Fruit fly (Drosophila melanogaster): Measurements from ENCODE around the gene CG32344.

DNA sequence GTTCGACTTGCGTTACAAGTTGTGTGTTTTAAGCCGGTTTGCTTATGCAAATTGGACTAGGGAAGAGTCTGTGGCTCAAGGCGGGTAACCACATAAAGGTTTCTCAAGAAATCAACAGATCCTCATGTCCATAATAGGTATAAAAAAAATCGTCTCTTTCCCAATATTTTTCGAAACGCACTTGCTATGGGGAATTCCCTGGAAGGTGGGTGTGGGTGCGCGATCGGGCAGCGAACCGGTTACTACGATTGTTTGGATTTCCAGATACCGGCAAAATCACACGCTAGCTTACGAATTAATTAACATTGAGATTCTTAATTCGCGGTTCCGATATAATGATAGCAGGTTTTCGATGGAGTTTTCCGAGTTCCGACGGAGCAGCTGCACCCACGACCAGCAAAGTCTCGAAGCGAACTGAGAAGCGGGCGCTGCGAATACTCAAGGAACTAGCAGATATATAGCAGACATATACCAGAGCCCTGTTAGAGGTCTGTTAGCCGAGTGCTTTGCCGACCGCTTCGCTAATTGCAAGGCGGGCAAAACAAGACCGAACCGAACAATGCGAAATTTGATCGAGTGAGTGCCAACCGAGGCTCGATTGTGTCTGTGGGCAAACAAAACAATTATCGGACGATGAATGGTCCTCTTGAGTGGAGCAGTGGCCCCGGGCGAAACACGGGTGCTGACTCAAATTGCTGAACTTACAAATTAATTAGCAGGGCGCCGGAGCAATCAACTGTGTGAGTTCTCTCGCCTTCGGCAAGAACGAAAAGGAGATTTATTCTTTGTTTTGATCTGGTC, 16.7 kb upstream of the CG32344 start:
- no peak for TF ChIP-seq Myc (optimal IDR thresholded peaks at IDR 0.05)
- no peak for TF ChIP-seq br (GFP tag; optimal IDR thresholded peaks at IDR 0.05)
- no peak for TF ChIP-seq lola (GFP tag; optimal IDR thresholded peaks at IDR 0.05)
- TF ChIP-seq usp (GFP tag; optimal IDR thresholded peaks at IDR 0.05) = no peak
- no peak for TF ChIP-seq pan (optimal IDR thresholded peaks at IDR 0.05)
- TF ChIP-seq Hr78 (GFP tag; optimal IDR thresholded peaks at IDR 0.05) = no peak
